Fruit fly (Drosophila melanogaster) whole organism, adult: Measurements from ENCODE around the gene CG11029.

Source experiments
- CG11617 ChIP-seq: fragments of 200-800 bp; sonication (Bioruptor generic); optimal IDR thresholded peaks from 2 replicates; lab custom pipeline; 2017; ENCODE audit warnings: mild to moderate bottlenecking, missing biosample characterization, missing genetic modification reagents, missing genetic modification characterization
- CG14711 ChIP-seq: fragments of 200-800 bp; sonication (Bioruptor generic); optimal IDR thresholded peaks from 2 replicates; lab custom pipeline; 2018; ENCODE audit warnings: missing biosample characterization, mild to moderate bottlenecking, missing genetic modification characterization, moderate library complexity
- CG33017 ChIP-seq: fragments of 200-800 bp; sonication (Bioruptor generic); optimal IDR thresholded peaks from 2 replicates; lab custom pipeline; 2018; ENCODE audit warnings: missing biosample characterization, mild to moderate bottlenecking, missing genetic modification characterization, moderate library complexity
- Crg-1 ChIP-seq: fragments of 200-800 bp; sonication (Bioruptor generic); optimal IDR thresholded peaks from 2 replicates; lab custom pipeline; 2016; ENCODE audit warnings: missing biosample characterization, missing genetic modification characterization
- Hr96 ChIP-seq: fragments of 200-800 bp; sonication (Bioruptor generic); optimal IDR thresholded peaks from 2 replicates; lab custom pipeline; 2016; ENCODE audit warnings: missing biosample characterization, missing genetic modification characterization
- Mnt ChIP-seq: fragments of 200-800 bp; sonication (Bioruptor generic); optimal IDR thresholded peaks from 2 replicates; lab custom pipeline; 2016; ENCODE audit warnings: missing biosample characterization, mild to moderate bottlenecking, missing genetic modification characterization
- bab1 ChIP-seq: fragments of 200-800 bp; sonication (Bioruptor generic); optimal IDR thresholded peaks from 3 replicates; lab custom pipeline; 2019; ENCODE audit warnings: missing biosample characterization, mild to moderate bottlenecking, missing genetic modification characterization, moderate library complexity
- kay ChIP-seq: fragments of 200-800 bp; sonication (Bioruptor generic); peaks from one replicate; lab custom pipeline; 2016; ENCODE audit warnings: missing biosample characterization, missing genetic modification characterization, borderline replicate concordance
- ovo ChIP-seq: fragments of 200-800 bp; sonication (Bioruptor generic); optimal IDR thresholded peaks from 2 replicates; lab custom pipeline; 2016; ENCODE audit warnings: missing biosample characterization, missing genetic modification characterization
- toe ChIP-seq: fragments of 200-800 bp; sonication (Bioruptor generic); optimal IDR thresholded peaks from 2 replicates; lab custom pipeline; 2016; ENCODE audit warnings: missing biosample characterization, missing genetic modification characterization

DNA sequence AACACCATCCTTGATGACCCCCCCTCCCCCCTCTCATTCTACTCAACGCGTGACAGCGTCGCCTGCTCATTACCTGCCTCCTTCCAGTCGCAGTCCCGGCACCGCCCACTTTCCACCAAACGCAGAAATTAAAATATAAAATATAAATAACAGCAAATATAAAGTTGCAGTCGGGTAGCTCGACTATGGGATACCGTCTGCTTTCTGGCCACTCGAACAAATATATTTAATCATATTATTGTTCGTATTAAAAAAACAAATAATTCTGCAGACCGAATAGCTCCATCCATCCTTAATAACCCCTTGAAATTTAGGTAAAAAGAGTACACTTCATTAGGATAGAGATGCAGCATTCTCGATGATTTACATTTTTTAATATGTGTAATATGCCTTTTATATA lies 2.2 kb downstream of the CG11029 start:
- no peak for TF ChIP-seq Crg-1 (GFP tag; lab: Kevin White, UChicago)
- TF ChIP-seq CG11617 (GFP tag; lab: Kevin White, UChicago) = no peak
- no peak for TF ChIP-seq ovo
- TF ChIP-seq CG33017 (tag; lab: Kevin White, UChicago) = no peak
- no peak for TF ChIP-seq bab1 (GFP tag; lab: Kevin White, UChicago)
- TF ChIP-seq Mnt (GFP tag; lab: Kevin White, UChicago) = no peak
- no peak for TF ChIP-seq kay (GFP tag; lab: Kevin White, UChicago)
- no peak for TF ChIP-seq toe (GFP tag; lab: Kevin White, UChicago)
- no peak for TF ChIP-seq Hr96
- no peak for TF ChIP-seq CG14711 (tag; lab: Kevin White, UChicago)
